Worm (Caenorhabditis elegans): Measurements from ENCODE around the gene C34C12.2.

The C34C12.2 gene

DNA sequence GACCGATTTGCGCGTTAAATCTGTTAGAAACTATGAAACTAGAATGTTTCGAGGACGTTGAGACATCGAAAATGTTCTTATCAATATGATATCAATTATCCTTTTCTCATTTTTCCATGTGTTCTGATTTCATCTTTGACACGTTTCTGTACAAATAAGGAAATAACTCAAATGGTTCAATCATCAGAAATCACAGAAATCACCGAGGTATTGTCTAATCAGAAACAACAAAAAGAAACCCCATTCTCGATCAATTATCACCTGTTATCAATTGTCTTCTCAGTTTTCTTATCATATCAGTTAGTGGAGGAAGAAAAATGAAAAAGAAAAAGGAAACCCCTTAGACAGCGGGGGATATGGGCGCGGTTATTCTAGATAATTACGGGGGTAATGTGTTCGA lies 18.4 kb upstream of the C34C12.2 start (continued):
- TF ChIP-seq unc-30 (tag; optimal IDR thresholded peaks at IDR 0.05) (no peak), unc-98 (GFP tag; IDR thresholded peaks at IDR 0.05) (no peak), blmp-1 (tag; optimal IDR thresholded peaks at IDR 0.05) (peak; percentile 70), snu-23 (GFP tag; optimal IDR thresholded peaks at IDR 0.05) (no peak), elt-3 (tag; optimal IDR thresholded peaks at IDR 0.05) (peak in 5 of 6 experiments; percentile 37 to 92 (median 44)), lin-39 (tag; optimal IDR thresholded peaks at IDR 0.05) (no peak), ceh-63 (GFP tag; optimal IDR thresholded peaks at IDR 0.05) (no peak), nhr-90 (tag; optimal IDR thresholded peaks at IDR 0.05; ENCODE audit: poor library complexity) (peak; percentile 0), tlp-1 (tag; optimal IDR thresholded peaks at IDR 0.05) (no peak), lin-15B (tag; optimal IDR thresholded peaks at IDR 0.05) (no peak), hlh-4 (tag; optimal IDR thresholded peaks at IDR 0.05) (no peak), fkh-10 (GFP tag; optimal IDR thresholded peaks at IDR 0.05) (no peak), nhr-12 (tag; optimal IDR thresholded peaks at IDR 0.05) (no peak), nhr-47 (tag; optimal IDR thresholded peaks at IDR 0.05) (no peak), zag-1 (tag; optimal IDR thresholded peaks at IDR 0.05) (no peak), hlh-17 (GFP tag; optimal IDR thresholded peaks at IDR 0.05; ENCODE audit: borderline replicate concordance) (no peak), unc-62 (GFP tag; optimal IDR thresholded peaks at IDR 0.05) (no peak), mep-1 (tag; optimal IDR thresholded peaks at IDR 0.05) (no peak), mdl-1 (tag; optimal IDR thresholded peaks at IDR 0.05) (no peak), hpl-2 (GFP tag; optimal IDR thresholded peaks at IDR 0.05) (no peak), efl-3 (GFP tag; optimal IDR thresholded peaks at IDR 0.05) (no peak), sptf-1 (tag; optimal IDR thresholded peaks at IDR 0.05) (no peak), ama-1 (optimal IDR thresholded peaks at IDR 0.05) (no peak), rnt-1 (tag; optimal IDR thresholded peaks at IDR 0.05) (no peak), fkh-8 (tag; optimal IDR thresholded peaks at IDR 0.05) (no peak), skn-1 (tag; optimal IDR thresholded peaks at IDR 0.05) (no peak), nhr-77 (tag; optimal IDR thresholded peaks at IDR 0.05) (no peak), lin-14 (GFP tag; optimal IDR thresholded peaks at IDR 0.05) (peak; percentile 53), egl-27 (tag; optimal IDR thresholded peaks at IDR 0.05) (no peak), fos-1 (tag; optimal IDR thresholded peaks at IDR 0.05) (no peak), F16B12.6 (tag; optimal IDR thresholded peaks at IDR 0.05) (no peak), swsn-7 (tag; optimal IDR thresholded peaks at IDR 0.05) (no peak), elt-2 (tag; optimal IDR thresholded peaks at IDR 0.05) (peak; percentile 46), unc-130 (tag; optimal IDR thresholded peaks at IDR 0.05) (no peak), nhr-28 (tag; optimal IDR thresholded peaks at IDR 0.05) (no peak), ceh-90 (tag; optimal IDR thresholded peaks at IDR 0.05) (no peak), dpl-1 (GFP tag; optimal IDR thresholded peaks at IDR 0.05) (no peak), jun-1 (tag; optimal IDR thresholded peaks at IDR 0.05) (no peak), nhr-237 (tag; optimal IDR thresholded peaks at IDR 0.05) (no peak), nhr-76 (tag; optimal IDR thresholded peaks at IDR 0.05) (no peak), unc-86 (tag; optimal IDR thresholded peaks at IDR 0.05) (no peak), nhr-85 (tag) (peak; percentile 83)

DNA sequence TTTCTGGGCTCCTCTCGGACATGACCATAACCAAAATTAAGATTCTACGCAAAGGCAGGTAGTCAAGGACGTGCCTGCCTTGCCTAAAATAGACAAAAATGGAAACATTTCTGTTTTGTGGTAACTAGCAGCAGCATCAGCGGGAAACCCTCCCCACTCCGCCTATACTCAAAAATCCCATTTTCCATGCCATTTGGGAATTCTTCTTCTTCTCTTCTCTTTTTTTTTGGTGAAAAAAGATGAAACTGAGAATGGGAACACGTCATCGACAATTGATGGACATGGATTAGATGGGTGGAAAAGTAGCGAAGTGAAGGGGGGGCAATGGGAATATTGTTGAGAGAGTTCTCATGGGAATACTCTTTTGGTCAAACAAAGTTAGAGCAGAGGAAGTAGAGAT lies 16.4 kb upstream of the C34C12.2 start:
- TF ChIP-seq nhr-85 (tag) (peak; percentile 53), blmp-1 (tag; optimal IDR thresholded peaks at IDR 0.05) (peak; percentile 29), ceh-82 (tag; optimal IDR thresholded peaks at IDR 0.05) (peak in 1 of 3 experiments; percentile 1), nhr-71 (tag; optimal IDR thresholded peaks at IDR 0.05) (peak; percentile 3), grh-1 (GFP tag; IDR thresholded peaks at IDR 0.05) (no peak), lin-14 (GFP tag; optimal IDR thresholded peaks at IDR 0.05) (peak; percentile 89), fkh-8 (tag; optimal IDR thresholded peaks at IDR 0.05) (no peak)

Data from whole organism, L1 larva.